Worm (Caenorhabditis elegans): ENCODE data around the gene D1025.10.

ce11 chrX:14535913-14536312 is 19.3 kb downstream of the D1025.10 start:
- no peak for TF ChIP-seq tra-4 (tag; optimal IDR thresholded peaks at IDR 0.05)
- no peak for TF ChIP-seq ama-1 (optimal IDR thresholded peaks at IDR 0.05)
- TF ChIP-seq flt-1 (GFP tag; IDR thresholded peaks at IDR 0.05): no peak
- TF ChIP-seq ceh-13 (GFP tag; optimal IDR thresholded peaks at IDR 0.05): no peak
- TF ChIP-seq tbx-37 (GFP tag; conservative IDR thresholded peaks at IDR 0.05): no peak
- TF ChIP-seq hmg-4 (GFP tag; optimal IDR thresholded peaks at IDR 0.05): no peak
- TF ChIP-seq B0310.2 (tag; optimal IDR thresholded peaks at IDR 0.05): no peak
- no peak for TF ChIP-seq sea-1 (GFP tag; conservative IDR thresholded peaks at IDR 0.05)
- no peak for TF ChIP-seq ceh-36 (tag; optimal IDR thresholded peaks at IDR 0.05)
- TF ChIP-seq scrt-1 (GFP tag; IDR thresholded peaks at IDR 0.05): no peak
- no peak for TF ChIP-seq hmbx-1 (tag; optimal IDR thresholded peaks at IDR 0.05)
- no peak for TF ChIP-seq pes-1 (GFP tag; IDR thresholded peaks at IDR 0.05)
